Worm (Caenorhabditis elegans) whole organism, L4 larva: ENCODE data around the gene sdz-11.

Experiments used
- D1046.2 ChIP-seq: fragments of 200-800 bp; sonication (Bioruptor generic); IDR thresholded peaks from 2 replicates; pipeline ENCODE4 v1.3.6; 2022; ENCODE audit warnings: missing genetic modification characterization, missing compliant biosample characterization
- F10B5.3 ChIP-seq: sonication (generic microtip); optimal IDR thresholded peaks from 2 replicates; lab custom pipeline; 2016; ENCODE audit warnings: mild to moderate bottlenecking, missing genetic modification characterization, missing compliant biosample characterization
- Y105C5A.15 ChIP-seq: fragments of 200-800 bp; sonication (Bioruptor generic); IDR thresholded peaks from 2 replicates; pipeline ENCODE4 v1.3.6; 2022; ENCODE audit warnings: missing genetic modification characterization, missing compliant biosample characterization
- Y5F2A.4 ChIP-seq: fragments of 200-800 bp; sonication (Bioruptor generic); optimal IDR thresholded peaks from 2 replicates; lab custom pipeline; 2018; ENCODE audit warnings: mild to moderate bottlenecking, missing genetic modification characterization, missing compliant biosample characterization
- ZK337.2 ChIP-seq: fragments of 200-800 bp; sonication (Bioruptor generic); IDR thresholded peaks from 2 replicates; pipeline ENCODE4 v1.3.6; 2022; ENCODE audit warnings: missing genetic modification reagents, missing genetic modification characterization, missing compliant biosample characterization
- ZK546.5 ChIP-seq, 2 experiments: sonication (generic microtip); optimal IDR thresholded peaks; 2 replicates each; lab custom pipeline; 2017; ENCODE audit warnings: missing biosample characterization in 2 of 2, missing genetic modification characterization in 2 of 2
- aha-1 ChIP-seq: fragments of 150-350 bp; peaks from one replicate; lab custom pipeline; 2014; ENCODE audit warnings: missing biosample characterization, missing genetic modification characterization
- aly-2 ChIP-seq: sonication (generic microtip); optimal IDR thresholded peaks from 2 replicates; lab custom pipeline; 2018; ENCODE audit warnings: missing biosample characterization, missing genetic modification characterization
- ama-1 ChIP-seq: fragments of 150-350 bp; optimal IDR thresholded peaks from 2 replicates; lab custom pipeline; 2014; ENCODE audit warnings: inconsistent platforms, mixed read lengths
- ceh-28 ChIP-seq: fragments of 150-350 bp; optimal IDR thresholded peaks from 2 replicates; lab custom pipeline; 2014; ENCODE audit warnings: missing biosample characterization, missing genetic modification reagents, missing genetic modification characterization
- cey-2 ChIP-seq: sonication (generic microtip); optimal IDR thresholded peaks from 3 replicates; lab custom pipeline; 2017; ENCODE audit warnings: missing genetic modification characterization, mild to moderate bottlenecking, missing compliant biosample characterization, antibody characterized with exemption, borderline replicate concordance; ENCODE audit not compliant: insufficient read depth
- daf-12 ChIP-seq: fragments of 150-350 bp; optimal IDR thresholded peaks from 2 replicates; lab custom pipeline; 2014; ENCODE audit warnings: missing biosample characterization, missing genetic modification reagents, missing genetic modification characterization
- dmd-8 ChIP-seq: fragments of 200-800 bp; sonication (Bioruptor generic); IDR thresholded peaks from 2 replicates; pipeline ENCODE4 v1.3.6; 2022; ENCODE audit warnings: missing genetic modification characterization, missing compliant biosample characterization
- duxl-1 ChIP-seq: sonication (generic microtip); optimal IDR thresholded peaks from 2 replicates; lab custom pipeline; 2016; ENCODE audit warnings: mild to moderate bottlenecking, missing genetic modification characterization, moderate library complexity, missing compliant biosample characterization; ENCODE audit not compliant: poor library complexity
- dve-1 ChIP-seq: sonication (generic microtip); optimal IDR thresholded peaks from 2 replicates; lab custom pipeline; 2017; ENCODE audit warnings: antibody characterized with exemption, mild to moderate bottlenecking, missing genetic modification characterization, missing compliant biosample characterization; ENCODE audit not compliant: insufficient read depth
- fkh-10 ChIP-seq: fragments of 150-350 bp; optimal IDR thresholded peaks from 2 replicates; lab custom pipeline; 2014; ENCODE audit warnings: missing biosample characterization, missing genetic modification reagents, missing genetic modification characterization
- hif-1 ChIP-seq, 2 experiments: sonication (generic microtip); optimal IDR thresholded peaks; 2 replicates each; lab custom pipeline; 2016 to 2017; ENCODE audit warnings: missing compliant biosample characterization in 2 of 2, missing genetic modification characterization in 2 of 2, missing genetic modification reagents in 2 of 2, missing genotype in 2 of 2, mild to moderate bottlenecking in 1 of 2
- hlh-11 ChIP-seq: fragments of 200-800 bp; sonication (Bioruptor generic); optimal IDR thresholded peaks from 2 replicates; lab custom pipeline; 2018; ENCODE audit warnings: mild to moderate bottlenecking, missing genetic modification characterization, missing compliant biosample characterization
- jun-1 ChIP-seq: fragments of 150-350 bp; optimal IDR thresholded peaks from 2 replicates; lab custom pipeline; 2014; ENCODE audit warnings: missing biosample characterization, missing genetic modification reagents, missing genetic modification characterization
- lim-7 ChIP-seq: fragments of 200-800 bp; sonication (Bioruptor generic); IDR thresholded peaks from 2 replicates; pipeline ENCODE4 v1.3.6; 2022; ENCODE audit warnings: missing genetic modification characterization, missing compliant biosample characterization
- lin-13 ChIP-seq: fragments of 150-350 bp; optimal IDR thresholded peaks from 2 replicates; lab custom pipeline; 2014; ENCODE audit warnings: missing biosample characterization, missing genetic modification reagents, missing genetic modification characterization
- lin-29 ChIP-seq: fragments of 200-800 bp; sonication (Bioruptor generic); IDR thresholded peaks from 2 replicates; pipeline ENCODE4 v1.3.6; 2022; ENCODE audit warnings: missing genetic modification reagents, missing genetic modification characterization, missing compliant biosample characterization
- madf-9 ChIP-seq: fragments of 200-800 bp; sonication (Bioruptor generic); conservative IDR thresholded peaks from 2 replicates; pipeline ENCODE4 v1.3.6; 2022; ENCODE audit warnings: missing genetic modification reagents, missing genetic modification characterization, missing compliant biosample characterization
- nhr-10 ChIP-seq: fragments of 150-350 bp; optimal IDR thresholded peaks from 2 replicates; lab custom pipeline; 2014; ENCODE audit warnings: missing biosample characterization, missing genetic modification characterization
- nhr-102 ChIP-seq: sonication (generic microtip); optimal IDR thresholded peaks from 2 replicates; lab custom pipeline; 2016; ENCODE audit warnings: mild to moderate bottlenecking, missing genetic modification characterization, moderate library complexity, missing compliant biosample characterization
- nhr-41 ChIP-seq: fragments of 200-800 bp; sonication (Bioruptor generic); IDR thresholded peaks from 2 replicates; pipeline ENCODE4 v1.3.6; 2022; ENCODE audit warnings: missing genetic modification reagents, missing genetic modification characterization, missing compliant biosample characterization
- nhr-48 ChIP-seq: sonication (generic microtip); optimal IDR thresholded peaks from 2 replicates; lab custom pipeline; 2016; ENCODE audit warnings: mild to moderate bottlenecking, missing genetic modification characterization, missing compliant biosample characterization
- nhr-76 ChIP-seq: fragments of 150-350 bp; optimal IDR thresholded peaks from 2 replicates; lab custom pipeline; 2014; ENCODE audit warnings: missing biosample characterization, missing genetic modification characterization
- pha-4 ChIP-seq, 2 experiments: fragments of 150-350 bp in 1 of 2; fragments of 200-800 bp in 1 of 2; sonication (Bioruptor generic) in 1 of 2; IDR thresholded peaks in 1 of 2; optimal IDR thresholded peaks in 1 of 2; 2 replicates each; pipeline versions ENCODE4 v1.3.6 to Lab custom; 2014 to 2022; ENCODE audit warnings: missing genetic modification characterization in 2 of 2, missing genetic modification reagents in 2 of 2, missing biosample characterization in 1 of 2, missing compliant biosample characterization in 1 of 2
- pqm-1 ChIP-seq: sonication (generic microtip); optimal IDR thresholded peaks from 2 replicates; lab custom pipeline; 2017; ENCODE audit warnings: missing biosample characterization, missing genetic modification characterization
- spr-3 ChIP-seq: fragments of 200-800 bp; sonication (Bioruptor generic); optimal IDR thresholded peaks from 2 replicates; lab custom pipeline; 2018; ENCODE audit warnings: mild to moderate bottlenecking, missing genetic modification characterization, missing compliant biosample characterization
- tra-1 ChIP-seq: fragments of 200-800 bp; sonication (Bioruptor generic); IDR thresholded peaks from 2 replicates; pipeline ENCODE4 v1.3.6; 2022; ENCODE audit warnings: missing genetic modification reagents, missing genetic modification characterization, missing compliant biosample characterization
- unc-130 ChIP-seq: sonication (generic microtip); optimal IDR thresholded peaks from 2 replicates; lab custom pipeline; 2016; ENCODE audit warnings: missing genetic modification reagents, missing genetic modification characterization, missing compliant biosample characterization
- unc-62 ChIP-seq, 3 experiments: fragments of 150-350 bp in 1 of 3; sonication (generic microtip); optimal IDR thresholded peaks in 2 of 3; peaks in 1 of 3; 1 replicate in 1 of 3; 2 replicates in 2 of 3; lab custom pipeline; 2014 to 2017; ENCODE audit warnings: missing biosample characterization in 3 of 3, missing genetic modification characterization in 3 of 3, missing genetic modification reagents in 3 of 3, missing genotype in 1 of 3
- vab-7 ChIP-seq: fragments of 200-800 bp; sonication (Bioruptor generic); IDR thresholded peaks from 2 replicates; pipeline ENCODE4 v1.3.6; 2022; ENCODE audit warnings: missing genetic modification reagents, missing genetic modification characterization, missing compliant biosample characterization
- zip-2 ChIP-seq: fragments of 150-350 bp; optimal IDR thresholded peaks from 2 replicates; lab custom pipeline; 2014; ENCODE audit warnings: missing biosample characterization, missing genetic modification characterization
- ztf-11 ChIP-seq: fragments of 150-350 bp; optimal IDR thresholded peaks from 2 replicates; lab custom pipeline; 2014; ENCODE audit warnings: missing biosample characterization, missing genetic modification characterization

Gene sdz-11

DNA sequence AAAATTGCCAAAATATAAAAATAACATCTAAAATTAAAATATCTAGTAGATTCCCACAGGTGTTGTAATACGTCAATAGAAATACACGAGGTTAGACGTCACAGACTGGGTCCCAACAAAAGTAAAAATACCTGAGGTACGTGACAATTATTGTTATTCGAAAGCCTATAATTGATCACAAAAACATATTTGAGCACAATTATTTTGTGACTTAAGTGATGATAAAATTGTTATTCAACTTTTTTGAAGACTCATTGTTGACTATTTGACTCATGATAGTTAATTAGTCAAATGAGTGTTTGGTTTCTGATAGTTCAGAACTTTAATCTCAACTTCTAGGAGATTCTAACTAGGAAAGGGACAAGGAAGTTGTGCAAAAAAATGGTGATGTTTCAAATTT is 25.7 kb upstream of the sdz-11 start:
- no peak for TF ChIP-seq aly-2 (tag; lab: Kevin White, UChicago)
- TF ChIP-seq ceh-28: no peak
- no peak for TF ChIP-seq Y105C5A.15 (GFP tag; lab: Robert Waterston, UW)
- TF ChIP-seq lin-13 (GFP tag; lab: Kevin White, UChicago): no peak
- TF ChIP-seq fkh-10: no peak

ce11 chrII:3775719-3776118 is 23.6 kb upstream of the sdz-11 start, which contains the start of gene T24E12.3:
T24E12.3 (plus strand) TSS chrII:3776019.
- TF ChIP-seq lin-13 (GFP tag; lab: Kevin White, UChicago): no peak
- TF ChIP-seq jun-1 (tag; lab: Kevin White, UChicago): no peak
- TF ChIP-seq pqm-1 (tag; lab: Kevin White, UChicago): no peak
- TF ChIP-seq dve-1: no peak
- no peak for TF ChIP-seq nhr-76 (tag; lab: Kevin White, UChicago)
- TF ChIP-seq ZK546.5 (tag; optimal IDR thresholded peaks at IDR 0.05; lab: Kevin White, UChicago): no peak
- no peak for TF ChIP-seq nhr-10
- no peak for TF ChIP-seq lim-7 (GFP tag; lab: Robert Waterston, UW)
- no peak for TF ChIP-seq dmd-8 (GFP tag; lab: Robert Waterston, UW)
- no peak for TF ChIP-seq cey-2
- TF ChIP-seq nhr-41 (GFP tag; lab: Robert Waterston, UW): no peak
- TF ChIP-seq hlh-11 (tag; lab: Kevin White, UChicago): no peak
- TF ChIP-seq lin-29 (GFP tag; lab: Robert Waterston, UW): no peak
- TF ChIP-seq D1046.2 (GFP tag; lab: Robert Waterston, UW): no peak
- TF ChIP-seq spr-3 (GFP tag; lab: Kevin White, UChicago): no peak
- TF ChIP-seq ztf-11 (tag; lab: Kevin White, UChicago): no peak
- TF ChIP-seq zip-2 (tag; lab: Kevin White, UChicago): no peak
- TF ChIP-seq Y5F2A.4 (GFP tag; lab: Kevin White, UChicago): no peak
- TF ChIP-seq madf-9: no peak

DNA sequence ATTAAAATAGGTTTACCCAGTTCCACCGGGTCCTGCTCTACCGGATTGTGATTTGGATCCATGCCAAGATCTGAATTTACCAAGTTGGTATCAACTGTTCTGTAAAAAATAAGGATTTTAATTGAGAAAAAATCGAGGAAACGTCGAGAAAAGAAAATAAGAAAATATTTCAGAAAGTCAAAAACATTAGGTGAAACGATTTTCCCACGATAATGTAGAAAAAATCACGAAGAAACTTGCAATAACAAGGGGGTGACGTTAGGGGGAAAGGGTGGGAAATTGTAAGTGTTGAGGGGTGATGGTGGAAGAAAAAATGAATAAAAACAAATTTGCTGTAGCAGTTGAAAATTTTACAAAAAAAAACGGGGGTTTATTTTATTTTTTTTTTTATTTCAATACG is 21.0 kb upstream of the sdz-11 start, which contains the start of gene T24E12.10:
T24E12.10 (minus strand) TSS at position 101 of the 400 bp plus-strand sequence.
- TF ChIP-seq pha-4 (GFP tag; IDR thresholded peaks at IDR 0.05; lab: Robert Waterston, UW): no peak
- TF ChIP-seq pha-4 (tag; optimal IDR thresholded peaks at IDR 0.05; lab: Kevin White, UChicago): no peak
- peak in 1 of 2 experiments; percentile 80 for TF ChIP-seq unc-62 (GFP tag; optimal IDR thresholded peaks at IDR 0.05 in 1 of 2; lab: Kevin White, UChicago)
- no peak for TF ChIP-seq unc-62 (tag; optimal IDR thresholded peaks at IDR 0.05; lab: Kevin White, UChicago)
- no peak for TF ChIP-seq nhr-48 (tag; lab: Kevin White, UChicago)
- TF ChIP-seq, all 104 proteins: peak for 1

ce11 chrII:3771640-3772039 is 19.6 kb upstream of the sdz-11 start:
- peak; percentile 32 for TF ChIP-seq aha-1 (tag; lab: Kevin White, UChicago)
- no peak for TF ChIP-seq nhr-102 (tag; lab: Kevin White, UChicago)
- no peak for TF ChIP-seq vab-7 (GFP tag; lab: Robert Waterston, UW)
- TF ChIP-seq F10B5.3: no peak
- no peak for TF ChIP-seq ztf-11 (tag; lab: Kevin White, UChicago)
- TF ChIP-seq hif-1 (tag; optimal IDR thresholded peaks at IDR 0.05; lab: Kevin White, UChicago): no peak
- TF ChIP-seq unc-130 (GFP tag; lab: Kevin White, UChicago): no peak
- TF ChIP-seq ama-1 (lab: Kevin White, UChicago): no peak
- TF ChIP-seq unc-62 (GFP tag; optimal IDR thresholded peaks at IDR 0.05 in 1 of 2; lab: Kevin White, UChicago): peak in 1 of 2 experiments; percentile 94
- no peak for TF ChIP-seq unc-62 (tag; optimal IDR thresholded peaks at IDR 0.05; lab: Kevin White, UChicago)
- no peak for TF ChIP-seq nhr-76 (tag; lab: Kevin White, UChicago)

DNA sequence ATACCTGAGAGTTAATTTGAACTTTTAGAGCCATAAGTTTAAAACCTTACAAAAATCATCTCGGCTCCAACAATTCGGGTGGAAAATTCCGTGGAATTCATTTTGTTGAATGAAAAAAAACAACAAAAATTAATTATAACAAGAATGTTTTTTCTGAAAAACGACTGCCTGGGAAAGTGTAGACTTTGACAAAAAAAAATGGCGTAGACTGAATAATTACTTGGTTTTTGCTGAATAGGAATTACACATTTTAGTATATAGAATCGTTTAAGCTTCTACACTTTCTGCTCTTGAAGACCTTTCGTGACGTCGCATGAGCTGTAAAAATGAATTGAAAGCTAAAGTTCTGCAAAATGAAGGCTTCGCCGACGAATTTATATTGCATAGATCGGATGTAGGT is 12.4 kb upstream of the sdz-11 start, which contains the start of gene srx-112:
srx-112 (minus strand) TSS at position 101 of the 400 bp plus-strand sequence.
- TF ChIP-seq daf-12 (tag; lab: Kevin White, UChicago) (no peak), duxl-1 (no peak), Y5F2A.4 (GFP tag; lab: Kevin White, UChicago) (no peak), tra-1 (no peak), ZK337.2 (GFP tag; lab: Robert Waterston, UW) (no peak)
